Worm (Caenorhabditis elegans): ENCODE results near the gene npr-12.

npr-12 gene

ce11 chrIV:6937548-6937947, at the start of gene npr-12:
Gene npr-12 (minus strand): TSS chrIV:6937648.
- no peak for TF ChIP-seq vab-7 (GFP tag; IDR thresholded peaks at IDR 0.05)
- TF ChIP-seq snpc-1.2 (GFP tag; IDR thresholded peaks at IDR 0.05), result no peak
- no peak for TF ChIP-seq D1046.2 (GFP tag; IDR thresholded peaks at IDR 0.05)
- TF ChIP-seq daf-16 (GFP tag; optimal IDR thresholded peaks at IDR 0.05), result no peak
- TF ChIP-seq daf-16 (tag; optimal IDR thresholded peaks at IDR 0.05), result no peak
- TF ChIP-seq hlh-11 (tag; optimal IDR thresholded peaks at IDR 0.05), result no peak
- no peak for TF ChIP-seq nhr-77 (tag; optimal IDR thresholded peaks at IDR 0.05)
- TF ChIP-seq hif-1 (tag; optimal IDR thresholded peaks at IDR 0.05), result no peak
- no peak for TF ChIP-seq dmd-9 (GFP tag; IDR thresholded peaks at IDR 0.05)
- TF ChIP-seq saeg-2 (GFP tag; IDR thresholded peaks at IDR 0.05), result no peak
- TF ChIP-seq ceh-82 (tag; optimal IDR thresholded peaks at IDR 0.05), result no peak
- TF ChIP-seq nhr-111 (GFP tag; optimal IDR thresholded peaks at IDR 0.05), result no peak
- no peak for TF ChIP-seq hlh-30 (tag; optimal IDR thresholded peaks at IDR 0.05; ENCODE audit: insufficient read depth)
- no peak for TF ChIP-seq lim-7 (GFP tag; IDR thresholded peaks at IDR 0.05)
- no peak for TF ChIP-seq lin-38 (GFP tag; IDR thresholded peaks at IDR 0.05)

- no peak for TF ChIP-seq Y105C5A.15 (GFP tag; IDR thresholded peaks at IDR 0.05)
- TF ChIP-seq nhr-237 (tag; optimal IDR thresholded peaks at IDR 0.05), result no peak
- no peak for TF ChIP-seq pqm-1 (tag; optimal IDR thresholded peaks at IDR 0.05)
- TF ChIP-seq spr-3 (GFP tag; optimal IDR thresholded peaks at IDR 0.05), result no peak
- TF ChIP-seq unc-130 (GFP tag; optimal IDR thresholded peaks at IDR 0.05), result no peak
- no peak for TF ChIP-seq ztf-7 (tag; optimal IDR thresholded peaks at IDR 0.05)
- TF ChIP-seq zip-2 (tag; optimal IDR thresholded peaks at IDR 0.05), result no peak
- no peak for TF ChIP-seq lim-7 (GFP tag; IDR thresholded peaks at IDR 0.05)
- TF ChIP-seq F44E2.7 (GFP tag; IDR thresholded peaks at IDR 0.05), result no peak
- TF ChIP-seq attf-4 (tag; optimal IDR thresholded peaks at IDR 0.05), result no peak
- no peak for TF ChIP-seq ceh-62 (tag; optimal IDR thresholded peaks at IDR 0.05)
- no peak for TF ChIP-seq dmd-6 (GFP tag; IDR thresholded peaks at IDR 0.05)
- TF ChIP-seq dpl-1 (GFP tag; optimal IDR thresholded peaks at IDR 0.05), result no peak
- no peak for TF ChIP-seq rbr-2 (tag; optimal IDR thresholded peaks at IDR 0.05)
- TF ChIP-seq mep-1 (tag; optimal IDR thresholded peaks at IDR 0.05), result no peak
These were observed 49.4 kb upstream of the npr-12 start, which contains the start of gene prkl-1 for ce11 chrIV:6986835-6987234. Gene prkl-1 (minus strand): TSS chrIV:6986935.

- no peak for TF ChIP-seq F49E8.2 (tag; optimal IDR thresholded peaks at IDR 0.05; ENCODE audit: borderline replicate concordance)
- peak; percentile 58 for TF ChIP-seq aha-1 (tag)
These were observed 47.3 kb upstream of the npr-12 start for ce11 chrIV:6984449-6985380.

ce11 chrIV:6978625-6979024, 41.2 kb upstream of the npr-12 start:
- TF ChIP-seq mdl-1 (tag; optimal IDR thresholded peaks at IDR 0.05), result no peak
- TF ChIP-seq snpc-1.2 (GFP tag; IDR thresholded peaks at IDR 0.05), result peak; percentile 61; the same call in 1 of the 2 replicates

ce11 chrIV:6977089-6977558, 39.7 kb upstream of the npr-12 start, which contains the start of the genes pgl-1 and him-3:
Gene pgl-1 (minus strand): TSS chrIV:6977318.
Gene him-3 (plus strand): TSS chrIV:6977508.
- TF ChIP-seq Y5F2A.4 (GFP tag; optimal IDR thresholded peaks at IDR 0.05) (no peak), Y105C5A.15 (GFP tag; IDR thresholded peaks at IDR 0.05) (no peak), lir-3 (tag; optimal IDR thresholded peaks at IDR 0.05) (no peak), lin-29 (GFP tag; IDR thresholded peaks at IDR 0.05) (no peak), ztf-7 (tag; optimal IDR thresholded peaks at IDR 0.05) (no peak), madf-5 (GFP tag; IDR thresholded peaks at IDR 0.05) (no peak), attf-4 (tag; optimal IDR thresholded peaks at IDR 0.05) (no peak), ztf-11 (tag; optimal IDR thresholded peaks at IDR 0.05) (no peak), snpc-1.2 (GFP tag; IDR thresholded peaks at IDR 0.05) (no peak), unc-62 (GFP tag; optimal IDR thresholded peaks at IDR 0.05 in 1 of 2) (no peak), unc-62 (tag; optimal IDR thresholded peaks at IDR 0.05) (no peak), duxl-1 (tag; optimal IDR thresholded peaks at IDR 0.05; ENCODE audit: poor library complexity) (no peak), saeg-2 (GFP tag; IDR thresholded peaks at IDR 0.05) (no peak), snpc-4 (tag; optimal IDR thresholded peaks at IDR 0.05) (no peak), vab-7 (GFP tag; IDR thresholded peaks at IDR 0.05) (no peak), skn-1 (tag; optimal IDR thresholded peaks at IDR 0.05) (no peak), zip-11 (GFP tag; IDR thresholded peaks at IDR 0.05) (no peak), mep-1 (tag; optimal IDR thresholded peaks at IDR 0.05) (no peak), lin-38 (GFP tag; IDR thresholded peaks at IDR 0.05) (no peak)
